Worm (Caenorhabditis elegans) whole organism, L4 larva: Measurements from ENCODE around the gene T13A10.1.
"Not testable (repeated sequence)": the region's sequence is repeated elsewhere in the genome, so short reads cannot be mapped to it uniquely, and the experiment has no call there.

Experiments
- ceh-82 ChIP-seq: sonication (generic microtip); optimal IDR thresholded peaks from 2 replicates; lab custom pipeline; 2017; ENCODE audit warnings: missing biosample characterization, missing genetic modification characterization
- daf-19 ChIP-seq: fragments of 200-800 bp; sonication (Bioruptor generic); conservative IDR thresholded peaks from 2 replicates; pipeline ENCODE4 v1.3.6; 2022; ENCODE audit warnings: missing genetic modification characterization, missing compliant biosample characterization
- pha-4 ChIP-seq, 2 experiments: fragments of 150-350 bp in 1 of 2; fragments of 200-800 bp in 1 of 2; sonication (Bioruptor generic) in 1 of 2; IDR thresholded peaks in 1 of 2; optimal IDR thresholded peaks in 1 of 2; 2 replicates each; pipeline versions ENCODE4 v1.3.6 to Lab custom; 2014 to 2022; ENCODE audit warnings: missing genetic modification characterization in 2 of 2, missing genetic modification reagents in 2 of 2, missing biosample characterization in 1 of 2, missing compliant biosample characterization in 1 of 2
- vab-7 ChIP-seq: fragments of 200-800 bp; sonication (Bioruptor generic); IDR thresholded peaks from 2 replicates; pipeline ENCODE4 v1.3.6; 2022; ENCODE audit warnings: missing genetic modification reagents, missing genetic modification characterization, missing compliant biosample characterization

DNA sequence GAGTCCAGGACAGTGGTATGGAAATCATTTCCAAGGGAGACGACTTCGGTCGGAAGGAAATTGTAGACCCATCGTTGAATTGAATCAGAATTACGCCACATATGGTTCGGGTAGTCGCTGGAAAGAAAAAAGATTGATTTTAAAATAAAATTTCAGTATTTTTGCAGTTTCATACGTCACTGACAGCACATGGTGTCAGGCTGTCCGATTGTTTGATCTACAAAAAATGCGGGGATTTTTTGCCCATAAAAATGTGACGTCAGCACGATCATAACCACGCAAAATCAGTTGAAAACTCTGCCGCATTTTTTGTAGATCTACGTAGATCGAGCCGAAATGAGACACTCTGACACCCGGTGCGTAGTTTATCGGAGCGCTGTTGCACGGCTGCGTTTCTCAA lies 41.5 kb downstream of the T13A10.1 start, which contains the start of gene Y73B6BL.12:
- not testable (repeated sequence) for TF ChIP-seq ceh-82 (tag; lab: Kevin White, UChicago); vab-7 (GFP tag; lab: Robert Waterston, UW); pha-4 (GFP tag; IDR thresholded peaks at IDR 0.05; lab: Robert Waterston, UW); pha-4 (tag; optimal IDR thresholded peaks at IDR 0.05; lab: Kevin White, UChicago); daf-19
